Fruit fly (Drosophila melanogaster) whole organism, embryonic: ENCODE measurements around the gene CG5846.
A peak's percentile ranks its signal among the peaks of the same experiment; 100 is the strongest.

Experiments used
- Atf3 ChIP-seq: fragments of 200-800 bp; sonication (Bioruptor generic); optimal IDR thresholded peaks from 3 replicates; lab custom pipeline; 2016; ENCODE audit warnings: missing biosample characterization, missing genetic modification characterization
- B-H2 ChIP-seq: fragments of 200-800 bp; sonication (Bioruptor generic); optimal IDR thresholded peaks from 2 replicates; lab custom pipeline; 2018; ENCODE audit warnings: missing biosample characterization, mild to moderate bottlenecking, missing genetic modification characterization
- Bgb ChIP-seq: fragments of 200-800 bp; sonication (Bioruptor generic); IDR thresholded peaks from 2 replicates; pipeline ENCODE4 v1.3.6; 2022; ENCODE audit warnings: missing biosample characterization, missing genetic modification characterization; ENCODE audit not compliant: partially characterized antibody
- CG10543 ChIP-seq: fragments of 200-800 bp; sonication (Bioruptor generic); optimal IDR thresholded peaks from 3 replicates; lab custom pipeline; 2017; ENCODE audit warnings: missing biosample characterization, mild to moderate bottlenecking, missing genetic modification characterization, moderate library complexity
- CG10959 ChIP-seq: fragments of 200-800 bp; sonication (Bioruptor generic); IDR thresholded peaks from 2 replicates; pipeline ENCODE4 v1.3.6; 2022; ENCODE audit warnings: missing biosample characterization, missing genetic modification characterization
- CG13123 ChIP-seq: fragments of 200-800 bp; sonication (Bioruptor generic); optimal IDR thresholded peaks from 2 replicates; lab custom pipeline; 2016; ENCODE audit warnings: missing biosample characterization, missing genetic modification characterization
- CG14965 ChIP-seq: fragments of 200-800 bp; sonication (Bioruptor generic); optimal IDR thresholded peaks from 2 replicates; lab custom pipeline; 2016; ENCODE audit warnings: missing biosample characterization, missing genetic modification characterization, borderline replicate concordance
- CG1647 ChIP-seq: fragments of 200-800 bp; sonication (Bioruptor generic); optimal IDR thresholded peaks from 3 replicates; lab custom pipeline; 2016; ENCODE audit warnings: missing biosample characterization, missing genetic modification characterization
- CG16863 ChIP-seq: fragments of 200-800 bp; sonication (Bioruptor generic); optimal IDR thresholded peaks from 3 replicates; lab custom pipeline; 2016; ENCODE audit warnings: missing biosample characterization, missing genetic modification characterization
- CG17361 ChIP-seq: fragments of 200-800 bp; sonication (Bioruptor generic); IDR thresholded peaks from 3 replicates; pipeline ENCODE4 v1.3.6; 2022; ENCODE audit warnings: missing biosample characterization, missing genetic modification characterization
- CG17568 ChIP-seq: fragments of 200-800 bp; sonication (Bioruptor generic); optimal IDR thresholded peaks from 2 replicates; lab custom pipeline; 2018; ENCODE audit warnings: missing biosample characterization, mild to moderate bottlenecking, missing genetic modification characterization, moderate library complexity
- CG18476 ChIP-seq: fragments of 200-800 bp; sonication (Bioruptor generic); optimal IDR thresholded peaks from 2 replicates; lab custom pipeline; 2016; ENCODE audit warnings: missing biosample characterization, mild to moderate bottlenecking, missing genetic modification characterization
- CG2889 ChIP-seq: fragments of 200-800 bp; sonication (Bioruptor generic); IDR thresholded peaks from 3 replicates; pipeline ENCODE4 v1.3.6; 2022; ENCODE audit warnings: missing biosample characterization, missing genetic modification characterization
- CG31365 ChIP-seq: fragments of 200-800 bp; sonication (Bioruptor generic); optimal IDR thresholded peaks from 2 replicates; lab custom pipeline; 2018; ENCODE audit warnings: missing biosample characterization, mild to moderate bottlenecking, missing genetic modification characterization
- CG33213 ChIP-seq: fragments of 200-800 bp; sonication (Bioruptor generic); optimal IDR thresholded peaks from 3 replicates; lab custom pipeline; 2016; ENCODE audit warnings: missing biosample characterization, missing genetic modification characterization
- CG43689 ChIP-seq: fragments of 200-800 bp; sonication (Bioruptor generic); IDR thresholded peaks from 2 replicates; pipeline ENCODE4 v1.3.6; 2022; ENCODE audit warnings: missing biosample characterization, missing genetic modification characterization
- CG5953 ChIP-seq: fragments of 200-800 bp; sonication (Bioruptor generic); IDR thresholded peaks from 2 replicates; pipeline ENCODE4 v1.3.6; 2022; ENCODE audit warnings: missing biosample characterization, missing genetic modification characterization
- CG7271 ChIP-seq: fragments of 200-800 bp; sonication (Bioruptor generic); optimal IDR thresholded peaks from 2 replicates; lab custom pipeline; 2018; ENCODE audit warnings: missing biosample characterization, mild to moderate bottlenecking, missing genetic modification characterization, moderate library complexity
- CG7372 ChIP-seq: fragments of 200-800 bp; sonication (Bioruptor generic); IDR thresholded peaks from 2 replicates; pipeline ENCODE4 v1.3.6; 2022; ENCODE audit warnings: missing biosample characterization, missing genetic modification characterization
- CG7745 ChIP-seq: fragments of 200-800 bp; sonication (Bioruptor generic); optimal IDR thresholded peaks from 2 replicates; lab custom pipeline; 2018; ENCODE audit warnings: missing biosample characterization, mild to moderate bottlenecking, missing genetic modification characterization, moderate library complexity
- CG7928 ChIP-seq: fragments of 200-800 bp; sonication (Bioruptor generic); optimal IDR thresholded peaks from 2 replicates; lab custom pipeline; 2017; ENCODE audit warnings: missing biosample characterization, mild to moderate bottlenecking, missing genetic modification characterization
- CG8089 ChIP-seq: fragments of 200-800 bp; sonication (Bioruptor generic); optimal IDR thresholded peaks from 3 replicates; lab custom pipeline; 2016; ENCODE audit warnings: missing biosample characterization, missing genetic modification characterization
- Dip2 ChIP-seq: fragments of 200-800 bp; sonication (Bioruptor generic); IDR thresholded peaks from 2 replicates; pipeline ENCODE4 v1.3.6; 2022; ENCODE audit warnings: missing biosample characterization, missing genetic modification characterization
- Drgx ChIP-seq: fragments of 200-800 bp; sonication (Bioruptor generic); IDR thresholded peaks from 2 replicates; pipeline ENCODE4 v1.3.6; 2022; ENCODE audit warnings: missing biosample characterization, missing genetic modification characterization
- Fer3 ChIP-seq: fragments of 200-800 bp; sonication (Bioruptor generic); optimal IDR thresholded peaks from 2 replicates; lab custom pipeline; 2018; ENCODE audit warnings: missing biosample characterization, mild to moderate bottlenecking, missing genetic modification characterization, moderate library complexity
- HLHmδ ChIP-seq: fragments of 200-800 bp; sonication (Bioruptor generic); optimal IDR thresholded peaks from 2 replicates; lab custom pipeline; 2018; ENCODE audit warnings: missing biosample characterization, mild to moderate bottlenecking, missing genetic modification characterization, moderate library complexity
- Hand ChIP-seq: fragments of 200-800 bp; sonication (Bioruptor generic); optimal IDR thresholded peaks from 2 replicates; lab custom pipeline; 2017; ENCODE audit warnings: mild to moderate bottlenecking, missing biosample characterization, missing genetic modification reagents, missing genetic modification characterization
- HmgZ ChIP-seq: fragments of 200-800 bp; sonication (Bioruptor generic); optimal IDR thresholded peaks from 2 replicates; lab custom pipeline; 2018; ENCODE audit warnings: missing biosample characterization, mild to moderate bottlenecking, missing genetic modification characterization
- Meics ChIP-seq: fragments of 200-800 bp; sonication (Bioruptor generic); optimal IDR thresholded peaks from 2 replicates; lab custom pipeline; 2017; ENCODE audit warnings: missing biosample characterization, mild to moderate bottlenecking, missing genetic modification characterization
- Nf-YA ChIP-seq: fragments of 200-800 bp; sonication (Bioruptor generic); IDR thresholded peaks from 2 replicates; pipeline ENCODE4 v1.3.6; 2022; ENCODE audit warnings: missing biosample characterization, missing genetic modification characterization
- Trl ChIP-seq, 3 experiments: fragments of >200 bp in 2 of 3; fragments of 200-800 bp in 1 of 3; sonication (Bioruptor generic) in 1 of 3; optimal IDR thresholded peaks; 2 replicates in 1 of 3; 3 replicates in 2 of 3; lab custom pipeline; 2016 to 2017; ENCODE audit warnings: missing biosample characterization in 1 of 3, missing genetic modification characterization in 1 of 3
- al ChIP-seq: fragments of 200-800 bp; sonication (Bioruptor generic); IDR thresholded peaks from 2 replicates; pipeline ENCODE4 v1.3.6; 2022; ENCODE audit warnings: missing biosample characterization, missing genetic modification characterization
- btn ChIP-seq: fragments of 200-800 bp; sonication (Bioruptor generic); optimal IDR thresholded peaks from 2 replicates; lab custom pipeline; 2016; ENCODE audit warnings: missing biosample characterization, missing genetic modification characterization
- chinmo ChIP-seq: fragments of 200-800 bp; sonication (Bioruptor generic); IDR thresholded peaks from 4 replicates; pipeline ENCODE4 v1.3.6; 2022; ENCODE audit warnings: missing biosample characterization, missing genetic modification characterization; ENCODE audit not compliant: partially characterized antibody
- dpn ChIP-seq, 2 experiments: fragments of 200-800 bp; sonication (Bioruptor generic); optimal IDR thresholded peaks; 3 replicates each; lab custom pipeline; 2016; ENCODE audit warnings: missing biosample characterization in 2 of 2, missing genetic modification characterization in 2 of 2
- gem ChIP-seq: fragments of 200-800 bp; sonication (Bioruptor generic); optimal IDR thresholded peaks from 2 replicates; lab custom pipeline; 2019; ENCODE audit warnings: missing biosample characterization, mild to moderate bottlenecking, missing genetic modification characterization, moderate library complexity
- grn ChIP-seq: fragments of 200-800 bp; sonication (Bioruptor generic); optimal IDR thresholded peaks from 3 replicates; lab custom pipeline; 2017; ENCODE audit warnings: missing biosample characterization, missing genetic modification characterization
- lmd ChIP-seq: fragments of 200-800 bp; sonication (Bioruptor generic); IDR thresholded peaks from 2 replicates; pipeline ENCODE4 v1.3.6; 2022; ENCODE audit warnings: missing biosample characterization, missing genetic modification characterization
- mam ChIP-seq: fragments of 200-800 bp; sonication (Bioruptor generic); optimal IDR thresholded peaks from 3 replicates; lab custom pipeline; 2016; ENCODE audit warnings: missing biosample characterization, missing genetic modification characterization
- peb ChIP-seq: fragments of 200-800 bp; sonication (Bioruptor generic); IDR thresholded peaks from 2 replicates; pipeline ENCODE4 v1.3.6; 2022; ENCODE audit warnings: missing biosample characterization, missing genetic modification characterization
- phol ChIP-seq: fragments of 200-800 bp; sonication (Bioruptor generic); optimal IDR thresholded peaks from 3 replicates; lab custom pipeline; 2018; ENCODE audit warnings: missing biosample characterization, mild to moderate bottlenecking, missing genetic modification characterization, moderate library complexity
- pum ChIP-seq: fragments of 200-800 bp; sonication (Bioruptor generic); optimal IDR thresholded peaks from 2 replicates; lab custom pipeline; 2016; ENCODE audit warnings: missing biosample characterization, missing genetic modification characterization
- scrt ChIP-seq: fragments of 200-800 bp; sonication (Bioruptor generic); optimal IDR thresholded peaks from 2 replicates; lab custom pipeline; 2018; ENCODE audit warnings: missing biosample characterization, mild to moderate bottlenecking, missing genetic modification characterization, moderate library complexity
- so ChIP-seq: fragments of 200-800 bp; sonication (Bioruptor generic); IDR thresholded peaks from 3 replicates; pipeline ENCODE4 v1.3.6; 2022; ENCODE audit warnings: missing biosample characterization, missing genetic modification characterization
- tap ChIP-seq: fragments of 200-800 bp; optimal IDR thresholded peaks from 3 replicates; lab custom pipeline; 2019; ENCODE audit warnings: missing biosample characterization, mild to moderate bottlenecking, missing genetic modification characterization, moderate library complexity
- unpg ChIP-seq: fragments of 200-800 bp; sonication (Bioruptor generic); optimal IDR thresholded peaks from 3 replicates; lab custom pipeline; 2018; ENCODE audit warnings: missing biosample characterization, mild to moderate bottlenecking, missing genetic modification characterization, moderate library complexity
- vnd ChIP-seq: fragments of 200-800 bp; sonication (Bioruptor generic); IDR thresholded peaks from 3 replicates; pipeline ENCODE4 v1.3.6; 2022; ENCODE audit warnings: missing biosample characterization, missing genetic modification characterization; ENCODE audit not compliant: partially characterized antibody
- wek ChIP-seq: fragments of 200-800 bp; sonication (Bioruptor generic); optimal IDR thresholded peaks from 3 replicates; lab custom pipeline; 2018; ENCODE audit warnings: missing biosample characterization, mild to moderate bottlenecking, missing genetic modification characterization, moderate library complexity
- wor ChIP-seq: fragments of 200-800 bp; sonication (Bioruptor generic); IDR thresholded peaks from 2 replicates; pipeline ENCODE4 v1.3.6; 2022; ENCODE audit warnings: missing biosample characterization, missing genetic modification characterization
- zf30C ChIP-seq: fragments of 200-800 bp; sonication (Bioruptor generic); optimal IDR thresholded peaks from 3 replicates; lab custom pipeline; 2018; ENCODE audit warnings: missing biosample characterization, mild to moderate bottlenecking, missing genetic modification characterization

The CG5846 gene

dm6 chr2L:9908468-9908967, 48.5 kb downstream of the CG5846 start, which contains the start of gene CG13124 (continued):
- no peak for TF ChIP-seq CG17361 (GFP tag; lab: Robert Waterston, UW)
- TF ChIP-seq Nf-YA, result no peak
- no peak for TF ChIP-seq CG5953 (GFP tag; lab: Robert Waterston, UW)
- no peak for TF ChIP-seq CG1647 (GFP tag; lab: Kevin White, UChicago)
- TF ChIP-seq CG8089 (GFP tag; lab: Kevin White, UChicago), result no peak
- no peak for TF ChIP-seq scrt
- TF ChIP-seq chinmo (GFP tag; lab: Robert Waterston, UW), result peak; percentile 80; the same call in 1 of the 4 replicates
- peak; percentile 54 for TF ChIP-seq Meics (GFP tag; lab: Kevin White, UChicago)
- no peak for TF ChIP-seq CG14965 (GFP tag; lab: Kevin White, UChicago)
- no peak for TF ChIP-seq CG13123 (GFP tag; lab: Kevin White, UChicago)
- TF ChIP-seq CG2889, result no peak
- TF ChIP-seq Bgb (GFP tag; lab: Robert Waterston, UW), result 0 out of 2 replicates have a peak, but pooled peaks have one; percentile 16
- TF ChIP-seq pum (GFP tag; lab: Kevin White, UChicago), result no peak
- no peak for TF ChIP-seq wor (GFP tag; lab: Robert Waterston, UW)
- no peak for TF ChIP-seq CG33213 (GFP tag; lab: Kevin White, UChicago)
- peak; percentile 57 for TF ChIP-seq Drgx (GFP tag; lab: Robert Waterston, UW)
- no peak for TF ChIP-seq Dip2
- TF ChIP-seq wek (GFP tag; lab: Kevin White, UChicago), result peak; percentile 21
- TF ChIP-seq CG7928, result no peak
- 0 out of 2 replicates have a peak, but pooled peaks have one; percentile 26 for TF ChIP-seq CG7372 (GFP tag; lab: Robert Waterston, UW)
- no peak for TF ChIP-seq CG16863 (GFP tag; lab: Kevin White, UChicago)
- no peak for TF ChIP-seq CG10959
- TF ChIP-seq CG18476, result no peak
- TF ChIP-seq zf30C, result no peak
- peak; percentile 50 for TF ChIP-seq CG17568 (GFP tag; lab: Kevin White, UChicago)
- TF ChIP-seq gem (tag; lab: Kevin White, UChicago), result peak; percentile 37
- TF ChIP-seq mam, result peak; percentile 8
- peak; percentile 0 for TF ChIP-seq HmgZ (tag; lab: Kevin White, UChicago)
- TF ChIP-seq Trl (optimal IDR thresholded peaks at IDR 0.05; lab: Kevin White, UChicago), result peak; percentile 55 to 84
- no peak for TF ChIP-seq Trl (GFP tag; optimal IDR thresholded peaks at IDR 0.05; lab: Kevin White, UChicago)
- TF ChIP-seq lmd, result no peak; the same call in 1 of the 2 replicates
- TF ChIP-seq tap (tag; lab: Kevin White, UChicago), result no peak
- TF ChIP-seq CG7271 (tag; lab: Kevin White, UChicago), result no peak
- no peak for TF ChIP-seq Atf3 (GFP tag; lab: Kevin White, UChicago)
- TF ChIP-seq dpn (GFP tag; optimal IDR thresholded peaks at IDR 0.05; lab: Kevin White, UChicago), result no peak
- no peak for TF ChIP-seq vnd
- no peak for TF ChIP-seq peb (GFP tag; lab: Robert Waterston, UW)
- peak; percentile 61; the same call in 1 of the 3 replicates for TF ChIP-seq so (GFP tag; lab: Robert Waterston, UW)
- TF ChIP-seq CG43689 (GFP tag; lab: Robert Waterston, UW), result no peak
- TF ChIP-seq unpg (GFP tag; lab: Kevin White, UChicago), result peak; percentile 32
- TF ChIP-seq B-H2, result peak; percentile 17
- TF ChIP-seq phol, result no peak
- no peak for TF ChIP-seq Fer3 (tag; lab: Kevin White, UChicago)
- TF ChIP-seq al (GFP tag; lab: Robert Waterston, UW), result no peak
- TF ChIP-seq CG10543 (GFP tag; lab: Kevin White, UChicago), result peak; percentile 61
- TF ChIP-seq CG31365, result peak; percentile 40
- TF ChIP-seq grn (GFP tag; lab: Kevin White, UChicago), result no peak
- peak; percentile 50 for TF ChIP-seq Hand (GFP tag; lab: Kevin White, UChicago)
- TF ChIP-seq btn, result no peak
- TF ChIP-seq HLHmδ (GFP tag; lab: Kevin White, UChicago), result no peak
- TF ChIP-seq CG7745 (tag; lab: Kevin White, UChicago), result no peak
